Fruit fly (Drosophila melanogaster) whole organism, embryonic: ENCODE data around the gene CG4218.

Experiments
- Ada2b ChIP-seq: fragments of 200-800 bp; sonication (Bioruptor generic); IDR thresholded peaks from 2 replicates; pipeline ENCODE4 v1.3.6; 2022; ENCODE audit warnings: missing biosample characterization, missing genetic modification characterization
- B-H2 ChIP-seq: fragments of 200-800 bp; sonication (Bioruptor generic); optimal IDR thresholded peaks from 2 replicates; lab custom pipeline; 2018; ENCODE audit warnings: missing biosample characterization, mild to moderate bottlenecking, missing genetic modification characterization
- BtbVII ChIP-seq: fragments of 200-800 bp; sonication (Bioruptor generic); optimal IDR thresholded peaks from 3 replicates; lab custom pipeline; 2017; ENCODE audit warnings: missing biosample characterization, mild to moderate bottlenecking, missing genetic modification characterization
- CG10321 ChIP-seq: fragments of 200-800 bp; sonication (Bioruptor generic); IDR thresholded peaks from 2 replicates; pipeline ENCODE4 v1.3.6; 2022; ENCODE audit warnings: missing biosample characterization, missing genetic modification characterization
- CG10431 ChIP-seq: fragments of 200-800 bp; sonication (Bioruptor generic); optimal IDR thresholded peaks from 3 replicates; lab custom pipeline; 2018; ENCODE audit warnings: missing biosample characterization, mild to moderate bottlenecking, missing genetic modification characterization
- CG10979 ChIP-seq: fragments of 200-800 bp; sonication (Bioruptor generic); optimal IDR thresholded peaks from 2 replicates; lab custom pipeline; 2018; ENCODE audit warnings: missing biosample characterization, mild to moderate bottlenecking, missing genetic modification characterization, moderate library complexity
- CG13624 ChIP-seq: fragments of 200-800 bp; sonication (Bioruptor generic); optimal IDR thresholded peaks from 2 replicates; lab custom pipeline; 2016; ENCODE audit warnings: missing biosample characterization, missing genetic modification characterization
- CG18011 ChIP-seq: fragments of 200-800 bp; sonication (Bioruptor generic); optimal IDR thresholded peaks from 2 replicates; lab custom pipeline; 2017; ENCODE audit warnings: missing biosample characterization, missing genetic modification characterization, mild to moderate bottlenecking, moderate library complexity, missing genotype
- CG33557 ChIP-seq: fragments of 200-800 bp; sonication (Bioruptor generic); optimal IDR thresholded peaks from 2 replicates; lab custom pipeline; 2019; ENCODE audit warnings: missing biosample characterization, mild to moderate bottlenecking, missing genetic modification characterization, moderate library complexity
- CG4282 ChIP-seq: fragments of 200-800 bp; sonication (Bioruptor generic); optimal IDR thresholded peaks from 2 replicates; lab custom pipeline; 2016; ENCODE audit warnings: missing biosample characterization, missing genetic modification characterization
- CG4360 ChIP-seq: fragments of 200-800 bp; sonication (Bioruptor generic); IDR thresholded peaks from 2 replicates; pipeline ENCODE4 v1.3.6; 2022; ENCODE audit warnings: missing biosample characterization, missing genetic modification characterization
- CG7357 ChIP-seq: fragments of 200-800 bp; sonication (Bioruptor generic); IDR thresholded peaks from 3 replicates; pipeline ENCODE4 v1.3.6; 2022; ENCODE audit warnings: missing biosample characterization, missing genetic modification characterization
- CG7556 ChIP-seq: fragments of 200-800 bp; sonication (Bioruptor generic); optimal IDR thresholded peaks from 2 replicates; lab custom pipeline; 2017; ENCODE audit warnings: missing biosample characterization, mild to moderate bottlenecking, missing genetic modification characterization
- CG7963 ChIP-seq: fragments of 200-800 bp; sonication (Bioruptor generic); IDR thresholded peaks from 3 replicates; pipeline ENCODE4 v1.3.6; 2022; ENCODE audit warnings: missing biosample characterization, missing genetic modification characterization; ENCODE audit not compliant: partially characterized antibody
- CG9932 ChIP-seq: fragments of 200-800 bp; sonication (Bioruptor generic); IDR thresholded peaks from 2 replicates; pipeline ENCODE4 v1.3.6; 2022; ENCODE audit warnings: missing biosample characterization, missing genetic modification characterization
- CrebB ChIP-seq: fragments of 200-800 bp; sonication (Bioruptor generic); optimal IDR thresholded peaks from 3 replicates; lab custom pipeline; 2018; ENCODE audit warnings: missing biosample characterization, mild to moderate bottlenecking, missing genetic modification characterization
- Dfd ChIP-seq, 2 experiments: fragments of >200 bp; optimal IDR thresholded peaks; 2 replicates each; lab custom pipeline; 2017; ENCODE audit warnings: missing biosample characterization in 2 of 2, missing genetic modification characterization in 2 of 2
- ERR ChIP-seq: fragments of 200-800 bp; sonication (Bioruptor generic); optimal IDR thresholded peaks from 2 replicates; lab custom pipeline; 2016; ENCODE audit warnings: missing biosample characterization, missing genetic modification characterization
- Gug ChIP-seq: fragments of 200-800 bp; sonication (Bioruptor generic); IDR thresholded peaks from 4 replicates; pipeline ENCODE4 v1.3.6; 2022; ENCODE audit warnings: missing biosample characterization, missing genetic modification characterization
- Mad ChIP-seq: fragments of 200-800 bp; sonication (Bioruptor generic); optimal IDR thresholded peaks from 2 replicates; lab custom pipeline; 2016; ENCODE audit warnings: missing biosample characterization, missing genetic modification characterization
- Meics ChIP-seq: fragments of 200-800 bp; sonication (Bioruptor generic); optimal IDR thresholded peaks from 2 replicates; lab custom pipeline; 2017; ENCODE audit warnings: missing biosample characterization, mild to moderate bottlenecking, missing genetic modification characterization
- NfI ChIP-seq: fragments of 200-800 bp; sonication (Bioruptor generic); optimal IDR thresholded peaks from 3 replicates; lab custom pipeline; 2018; ENCODE audit warnings: missing biosample characterization, mild to moderate bottlenecking, missing genetic modification characterization, moderate library complexity
- Xbp1 ChIP-seq: fragments of 200-800 bp; sonication (Bioruptor generic); optimal IDR thresholded peaks from 3 replicates; lab custom pipeline; 2016; ENCODE audit warnings: missing biosample characterization, mild to moderate bottlenecking, missing genetic modification characterization
- az2 ChIP-seq: fragments of 200-800 bp; sonication (Bioruptor generic); optimal IDR thresholded peaks from 3 replicates; lab custom pipeline; 2016; ENCODE audit warnings: missing biosample characterization, missing genetic modification characterization
- cg ChIP-seq: fragments of 200-800 bp; sonication (Bioruptor generic); optimal IDR thresholded peaks from 3 replicates; lab custom pipeline; 2019; ENCODE audit warnings: missing biosample characterization, mild to moderate bottlenecking, missing genetic modification characterization, moderate library complexity
- chm ChIP-seq: fragments of 200-800 bp; sonication (Bioruptor generic); IDR thresholded peaks from 2 replicates; pipeline ENCODE4 v1.3.6; 2022; ENCODE audit warnings: missing biosample characterization, missing genetic modification characterization
- dan ChIP-seq: fragments of 200-800 bp; sonication (Bioruptor generic); IDR thresholded peaks from 2 replicates; pipeline ENCODE4 v1.3.6; 2022; ENCODE audit warnings: missing biosample characterization, missing genetic modification characterization
- dati ChIP-seq: fragments of 200-800 bp; sonication (Bioruptor generic); IDR thresholded peaks from 2 replicates; pipeline ENCODE4 v1.3.6; 2022; ENCODE audit warnings: missing biosample characterization, missing genetic modification characterization
- eve ChIP-seq, 2 experiments: fragments of >200 bp; optimal IDR thresholded peaks; 2 replicates each; lab custom pipeline; 2017; ENCODE audit warnings: missing biosample characterization in 2 of 2, missing genetic modification characterization in 2 of 2
- her ChIP-seq: fragments of 200-800 bp; sonication (Bioruptor generic); optimal IDR thresholded peaks from 2 replicates; lab custom pipeline; 2016; ENCODE audit warnings: missing biosample characterization, missing genetic modification characterization
- hkb ChIP-seq, 2 experiments: fragments of 200-800 bp in 1 of 2; fragments of >200 bp in 1 of 2; sonication (Bioruptor generic) in 1 of 2; IDR thresholded peaks in 1 of 2; optimal IDR thresholded peaks in 1 of 2; 2 replicates each; pipeline versions ENCODE4 v1.3.6 to Lab custom; 2017 to 2022; ENCODE audit warnings: missing biosample characterization in 1 of 2, missing genetic modification characterization in 1 of 2
- jigr1 ChIP-seq: fragments of 200-800 bp; sonication (Bioruptor generic); IDR thresholded peaks from 3 replicates; pipeline ENCODE4 v1.3.6; 2022; ENCODE audit warnings: missing biosample characterization, missing genetic modification characterization
- jumu ChIP-seq: fragments of 200-800 bp; sonication (Bioruptor generic); optimal IDR thresholded peaks from 3 replicates; lab custom pipeline; 2016; ENCODE audit warnings: missing biosample characterization, missing genetic modification characterization
- knrl ChIP-seq: fragments of 200-800 bp; sonication (Bioruptor generic); IDR thresholded peaks from 3 replicates; pipeline ENCODE4 v1.3.6; 2022; ENCODE audit warnings: missing biosample characterization, missing genetic modification characterization; ENCODE audit not compliant: partially characterized antibody
- lov ChIP-seq, 2 experiments: fragments of 200-800 bp in 1 of 2; fragments of >200 bp in 1 of 2; sonication (Bioruptor generic) in 1 of 2; IDR thresholded peaks in 1 of 2; optimal IDR thresholded peaks in 1 of 2; 2 replicates in 1 of 2; 3 replicates in 1 of 2; pipeline versions ENCODE4 v1.3.6 to Lab custom; 2017 to 2022; ENCODE audit warnings: missing biosample characterization in 1 of 2, missing genetic modification characterization in 1 of 2
- luna ChIP-seq: fragments of 200-800 bp; sonication (Bioruptor generic); optimal IDR thresholded peaks from 2 replicates; lab custom pipeline; 2016; ENCODE audit warnings: missing biosample characterization, missing genetic modification characterization
- nmo ChIP-seq: fragments of 200-800 bp; sonication (Bioruptor generic); optimal IDR thresholded peaks from 2 replicates; lab custom pipeline; 2018; ENCODE audit warnings: missing biosample characterization, mild to moderate bottlenecking, missing genetic modification characterization, moderate library complexity
- onecut ChIP-seq: fragments of 200-800 bp; sonication (Bioruptor generic); IDR thresholded peaks from 2 replicates; pipeline ENCODE4 v1.3.6; 2022; ENCODE audit warnings: missing biosample characterization, missing genetic modification characterization
- org-1 ChIP-seq: fragments of 200-800 bp; sonication (Bioruptor generic); optimal IDR thresholded peaks from 2 replicates; lab custom pipeline; 2017; ENCODE audit warnings: missing biosample characterization, missing genetic modification characterization
- peb ChIP-seq: fragments of 200-800 bp; sonication (Bioruptor generic); IDR thresholded peaks from 2 replicates; pipeline ENCODE4 v1.3.6; 2022; ENCODE audit warnings: missing biosample characterization, missing genetic modification characterization
- pfk ChIP-seq: fragments of 200-800 bp; sonication (Bioruptor generic); optimal IDR thresholded peaks from 2 replicates; lab custom pipeline; 2018; ENCODE audit warnings: missing biosample characterization, mild to moderate bottlenecking, missing genetic modification characterization, moderate library complexity
- prd ChIP-seq, 3 experiments: fragments of >200 bp in 2 of 3; fragments of 200-800 bp in 1 of 3; sonication (Bioruptor generic) in 1 of 3; optimal IDR thresholded peaks in 2 of 3; IDR thresholded peaks in 1 of 3; 2 replicates in 2 of 3; 3 replicates in 1 of 3; pipeline versions ENCODE4 v1.3.6 to Lab custom; 2017 to 2022; ENCODE audit warnings: missing biosample characterization in 1 of 3, missing genetic modification characterization in 1 of 3
- repo ChIP-seq: fragments of 200-800 bp; sonication (Bioruptor generic); optimal IDR thresholded peaks from 2 replicates; lab custom pipeline; 2016; ENCODE audit warnings: missing biosample characterization, missing genetic modification characterization
- ro ChIP-seq: fragments of 200-800 bp; sonication (Bioruptor generic); IDR thresholded peaks from 2 replicates; pipeline ENCODE4 v1.3.6; 2022; ENCODE audit warnings: missing biosample characterization, missing genetic modification characterization
- slou ChIP-seq: fragments of 200-800 bp; sonication (Bioruptor generic); optimal IDR thresholded peaks from 3 replicates; lab custom pipeline; 2016; ENCODE audit warnings: missing biosample characterization, missing genetic modification characterization
- sr ChIP-seq: fragments of 200-800 bp; sonication (Bioruptor generic); IDR thresholded peaks from 3 replicates; pipeline ENCODE4 v1.3.6; 2022; ENCODE audit warnings: missing biosample characterization, missing genetic modification characterization
- tio ChIP-seq: fragments of 200-800 bp; sonication (Bioruptor generic); optimal IDR thresholded peaks from 2 replicates; lab custom pipeline; 2017; ENCODE audit warnings: missing biosample characterization, missing genetic modification characterization, inconsistent platforms
- trem ChIP-seq: fragments of 200-800 bp; optimal IDR thresholded peaks from 3 replicates; lab custom pipeline; 2019; ENCODE audit warnings: missing biosample characterization, mild to moderate bottlenecking, missing genetic modification characterization, moderate library complexity
- zfh1 ChIP-seq: fragments of 200-800 bp; sonication (Bioruptor generic); IDR thresholded peaks from 3 replicates; pipeline ENCODE4 v1.3.6; 2022; ENCODE audit warnings: missing biosample characterization, missing genetic modification characterization

The CG4218 gene

DNA sequence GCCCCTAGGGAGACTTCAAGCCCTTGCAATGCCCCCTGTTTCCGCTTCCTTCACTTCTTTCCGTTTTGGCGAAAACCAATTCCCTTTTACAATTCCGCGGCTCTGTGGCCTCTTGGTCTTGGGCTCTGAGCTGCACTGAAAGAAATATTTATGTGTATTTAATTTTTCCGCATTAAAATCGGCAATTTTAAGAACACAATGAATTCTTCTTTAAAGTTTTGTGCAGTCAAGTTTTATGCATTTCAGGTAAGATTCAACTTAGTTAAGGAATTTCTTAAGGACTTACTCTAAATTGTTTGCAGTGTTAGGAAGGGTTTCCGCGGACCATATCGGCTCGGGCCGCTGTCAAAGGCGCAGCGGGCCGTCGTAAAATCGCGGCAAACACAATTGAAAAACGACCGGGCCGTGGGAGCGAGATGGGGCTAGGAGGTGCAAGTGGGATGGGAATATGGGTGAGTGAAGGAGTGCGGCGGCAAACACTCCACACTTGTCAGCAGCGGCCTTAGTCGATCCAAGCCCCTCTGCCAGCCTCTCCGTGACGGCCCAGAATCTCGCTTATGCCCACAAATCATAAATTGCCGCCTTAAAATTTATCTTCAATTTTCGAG, 3.3 kb upstream of the CG4218 start (continued):
- TF ChIP-seq prd (optimal IDR thresholded peaks at IDR 0.05; lab: Kevin White, UChicago) (no peak), prd (GFP tag; IDR thresholded peaks at IDR 0.05; lab: Robert Waterston, UW) (peak; percentile 84), CG18011 (no peak), tio (GFP tag; lab: Kevin White, UChicago) (peak; percentile 58), hkb (optimal IDR thresholded peaks at IDR 0.05; lab: Kevin White, UChicago) (no peak), hkb (GFP tag; IDR thresholded peaks at IDR 0.05; lab: Robert Waterston, UW) (peak; percentile 55; the same call in 1 of the 2 replicates), knrl (GFP tag; lab: Robert Waterston, UW) (no peak), ro (GFP tag; lab: Robert Waterston, UW) (no peak), CG4282 (GFP tag; lab: Kevin White, UChicago) (no peak), CG4360 (GFP tag; lab: Robert Waterston, UW) (no peak), repo (peak; percentile 33), BtbVII (GFP tag; lab: Kevin White, UChicago) (peak; percentile 61), zfh1 (GFP tag; lab: Robert Waterston, UW) (peak; percentile 83; the same call in 2 of the 3 replicates), nmo (peak; percentile 67), dan (0 out of 2 replicates have a peak, but pooled peaks have one; percentile 41), Xbp1 (GFP tag; lab: Kevin White, UChicago) (peak; percentile 64), NfI (GFP tag; lab: Kevin White, UChicago) (peak; percentile 36), chm (peak; percentile 76), lov (optimal IDR thresholded peaks at IDR 0.05; lab: Kevin White, UChicago) (no peak), lov (GFP tag; IDR thresholded peaks at IDR 0.05; lab: Robert Waterston, UW) (peak; percentile 63; the same call in 1 of the 3 replicates), onecut (GFP tag; lab: Robert Waterston, UW) (peak; percentile 27), luna (no peak), CG33557 (peak; percentile 27), Mad (peak; percentile 40), CG7963 (GFP tag; lab: Robert Waterston, UW) (no peak), Ada2b (GFP tag; lab: Robert Waterston, UW) (0 out of 2 replicates have a peak, but pooled peaks have one; percentile 15), trem (tag; lab: Kevin White, UChicago) (peak; percentile 58), jumu (GFP tag; lab: Kevin White, UChicago) (peak; percentile 37), eve (GFP tag; optimal IDR thresholded peaks at IDR 0.05; lab: Kevin White, UChicago) (peak in 1 of 2 experiments; percentile 66), jigr1 (GFP tag; lab: Robert Waterston, UW) (no peak), CG13624 (GFP tag; lab: Kevin White, UChicago) (peak; percentile 50), az2 (GFP tag; lab: Kevin White, UChicago) (peak; percentile 54), CrebB (no peak), sr (GFP tag; lab: Robert Waterston, UW) (no peak), dati (GFP tag; lab: Robert Waterston, UW) (no peak), Gug (GFP tag; lab: Robert Waterston, UW) (peak; percentile 14; the same call in 1 of the 4 replicates), peb (GFP tag; lab: Robert Waterston, UW) (no peak), pfk (GFP tag; lab: Kevin White, UChicago) (no peak), her (GFP tag; lab: Kevin White, UChicago) (peak; percentile 66), Dfd (GFP tag; optimal IDR thresholded peaks at IDR 0.05; lab: Kevin White, UChicago) (no peak), CG7357 (GFP tag; lab: Robert Waterston, UW) (peak; percentile 36; the same call in 1 of the 3 replicates), CG7556 (GFP tag; lab: Kevin White, UChicago) (peak; percentile 71), slou (no peak), CG10979 (peak; percentile 70), Meics (GFP tag; lab: Kevin White, UChicago) (peak; percentile 40), cg (no peak), B-H2 (GFP tag; lab: Kevin White, UChicago) (no peak), CG10431 (GFP tag; lab: Kevin White, UChicago) (no peak), ERR (GFP tag; lab: Kevin White, UChicago) (peak; percentile 44), org-1 (GFP tag; lab: Kevin White, UChicago) (peak; percentile 50), CG9932 (GFP tag; lab: Robert Waterston, UW) (no peak), CG10321 (no peak)
